Worm (Caenorhabditis elegans) whole organism, midembryonic: ENCODE data around the gene fbxa-184.

Experiments
- T22C8.4 ChIP-seq: fragments of 200-800 bp; sonication (Bioruptor generic); IDR thresholded peaks from 2 replicates; pipeline ENCODE4 v1.3.6; 2022; ENCODE audit warnings: missing genetic modification characterization, missing compliant biosample characterization
- cog-1 ChIP-seq: sonication (generic microtip); optimal IDR thresholded peaks from 2 replicates; lab custom pipeline; 2016; ENCODE audit warnings: missing genetic modification characterization, missing compliant biosample characterization
- flt-1 ChIP-seq: fragments of 200-800 bp; sonication (Bioruptor generic); IDR thresholded peaks from 2 replicates; pipeline ENCODE4 v1.3.6; 2022; ENCODE audit warnings: missing genetic modification characterization, missing compliant biosample characterization
- med-1 ChIP-seq: sonication (generic microtip); optimal IDR thresholded peaks from 2 replicates; lab custom pipeline; 2017; ENCODE audit warnings: missing genetic modification characterization, mild to moderate bottlenecking, missing compliant biosample characterization, antibody characterized with exemption, missing genetic modification reagents; ENCODE audit not compliant: insufficient read depth
- tab-1 ChIP-seq: fragments of 200-800 bp; sonication (Bioruptor generic); IDR thresholded peaks from 2 replicates; pipeline ENCODE4 v1.3.6; 2022; ENCODE audit warnings: missing genetic modification characterization, missing compliant biosample characterization
- ztf-23 ChIP-seq: fragments of 200-800 bp; sonication (Bioruptor generic); IDR thresholded peaks from 2 replicates; pipeline ENCODE4 v1.3.6; 2022; ENCODE audit warnings: missing genetic modification reagents, missing genetic modification characterization, missing compliant biosample characterization
- ztf-29 ChIP-seq: fragments of 200-800 bp; sonication (Bioruptor generic); IDR thresholded peaks from 2 replicates; pipeline ENCODE4 v1.3.6; 2022; ENCODE audit warnings: missing genetic modification reagents, missing genetic modification characterization, missing compliant biosample characterization

ce11 chrII:1738844-1739243, 28.8 kb downstream of the fbxa-184 start, which contains the start of the genes irld-9 and irld-33:
- TF ChIP-seq med-1 (GFP tag; lab: Kevin White, UChicago) (no peak), flt-1 (GFP tag; lab: Robert Waterston, UW) (no peak), tab-1 (GFP tag; lab: Robert Waterston, UW) (no peak), ztf-29 (no peak), T22C8.4 (GFP tag; lab: Robert Waterston, UW) (no peak), cog-1 (tag; lab: Kevin White, UChicago) (no peak), ztf-23 (GFP tag; lab: Robert Waterston, UW) (no peak)
